Worm (Caenorhabditis elegans): ENCODE results near the gene atg-13.

Gene atg-13

DNA sequence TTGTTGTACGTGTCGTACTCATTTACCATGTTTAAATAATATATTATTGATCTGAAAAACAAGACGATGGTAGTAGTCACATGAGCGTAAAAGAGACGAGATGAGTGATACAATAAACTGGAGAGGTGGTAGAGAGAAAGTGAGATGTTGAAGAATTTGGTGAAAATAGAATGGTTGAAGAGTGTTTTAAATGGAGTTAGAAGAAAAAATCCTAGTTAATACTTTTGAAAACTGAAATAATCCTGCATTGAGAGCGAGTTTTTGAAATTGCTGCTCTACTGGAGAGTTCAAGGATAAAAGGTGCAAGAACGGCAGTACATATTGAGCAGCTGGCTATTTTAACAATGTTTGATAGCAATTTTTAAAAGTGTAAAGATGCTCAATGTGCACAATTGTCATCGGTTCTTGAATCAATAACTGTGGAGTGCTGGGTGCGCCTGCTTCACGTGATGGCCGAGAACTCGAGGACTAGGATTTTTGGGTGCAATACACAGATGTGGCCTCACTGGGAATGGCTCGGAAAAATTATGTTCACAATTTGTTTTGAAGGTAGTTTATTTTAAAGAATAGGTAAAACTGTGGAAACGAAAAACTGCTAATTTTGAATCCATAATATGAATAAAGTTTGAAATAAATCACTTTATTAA is at the start of gene atg-13:
Gene atg-13 (minus strand): TSS at position 51 of the 647 bp plus-strand sequence.
- no peak for TF ChIP-seq aly-2 (tag; optimal IDR thresholded peaks at IDR 0.05)
- TF ChIP-seq lin-14 (GFP tag; optimal IDR thresholded peaks at IDR 0.05) = peak; percentile 44
- no peak for TF ChIP-seq ceh-90 (tag; optimal IDR thresholded peaks at IDR 0.05)
- no peak for TF ChIP-seq fos-1 (tag; optimal IDR thresholded peaks at IDR 0.05)
- no peak for TF ChIP-seq fkh-10 (GFP tag; optimal IDR thresholded peaks at IDR 0.05)
- TF ChIP-seq unc-98 (GFP tag; IDR thresholded peaks at IDR 0.05) = no peak
- peak in 1 of 2 experiments; percentile 51 for TF ChIP-seq mdl-1 (tag; optimal IDR thresholded peaks at IDR 0.05)
- TF ChIP-seq elt-3 (tag; optimal IDR thresholded peaks at IDR 0.05) = no peak
- peak in 1 of 2 experiments; percentile 18 for TF ChIP-seq lin-35 (GFP tag; optimal IDR thresholded peaks at IDR 0.05)
- TF ChIP-seq tbx-2 (tag; optimal IDR thresholded peaks at IDR 0.05) = no peak
- no peak for TF ChIP-seq nhr-47 (tag; optimal IDR thresholded peaks at IDR 0.05)
- no peak for TF ChIP-seq ces-1 (GFP tag; optimal IDR thresholded peaks at IDR 0.05)
- no peak for TF ChIP-seq nhr-90 (tag; optimal IDR thresholded peaks at IDR 0.05; ENCODE audit: poor library complexity)
- TF ChIP-seq zag-1 (tag; optimal IDR thresholded peaks at IDR 0.05) = no peak
- TF ChIP-seq ceh-63 (GFP tag; optimal IDR thresholded peaks at IDR 0.05) = no peak
- TF ChIP-seq egl-13 (tag; optimal IDR thresholded peaks at IDR 0.05) = no peak
- TF ChIP-seq unc-62 (GFP tag; optimal IDR thresholded peaks at IDR 0.05) = no peak
- no peak for TF ChIP-seq skn-1 (tag; optimal IDR thresholded peaks at IDR 0.05)
- TF ChIP-seq rnt-1 (tag; optimal IDR thresholded peaks at IDR 0.05) = peak; percentile 2
- TF ChIP-seq swsn-7 (tag; optimal IDR thresholded peaks at IDR 0.05) = no peak
- no peak for TF ChIP-seq aha-1 (tag; optimal IDR thresholded peaks at IDR 0.05)
- TF ChIP-seq nhr-71 (tag; optimal IDR thresholded peaks at IDR 0.05) = peak; percentile 56
- 0 out of 2 replicates have a peak, but pooled peaks have one; percentile 7 for TF ChIP-seq nhr-19 (GFP tag; conservative IDR thresholded peaks at IDR 0.05)
- TF ChIP-seq grh-1 (GFP tag; IDR thresholded peaks at IDR 0.05) = no peak
- no peak for TF ChIP-seq xbp-1 (tag; optimal IDR thresholded peaks at IDR 0.05)
- no peak for TF ChIP-seq lin-39 (tag; optimal IDR thresholded peaks at IDR 0.05)
- TF ChIP-seq C34B4.2 (tag; optimal IDR thresholded peaks at IDR 0.05) = no peak
- no peak for TF ChIP-seq mab-9 (GFP tag; IDR thresholded peaks at IDR 0.05)
- no peak for TF ChIP-seq ets-5 (GFP tag; IDR thresholded peaks at IDR 0.05)
- no peak for TF ChIP-seq snpc-4 (tag; optimal IDR thresholded peaks at IDR 0.05)
- TF ChIP-seq C16A3.4 (tag; optimal IDR thresholded peaks at IDR 0.05) = no peak
- peak in 1 of 3 experiments; percentile 15 for TF ChIP-seq dpl-1 (GFP tag; optimal IDR thresholded peaks at IDR 0.05)
- TF ChIP-seq nhr-85 (tag) = no peak
- TF ChIP-seq sptf-1 (tag; optimal IDR thresholded peaks at IDR 0.05) = no peak
- no peak for TF ChIP-seq nhr-84 (tag; optimal IDR thresholded peaks at IDR 0.05)
- TF ChIP-seq blmp-1 (tag; optimal IDR thresholded peaks at IDR 0.05) = peak; percentile 23
- no peak for TF ChIP-seq nhr-11 (tag; optimal IDR thresholded peaks at IDR 0.05)
- TF ChIP-seq unc-86 (tag; optimal IDR thresholded peaks at IDR 0.05) = no peak
- peak; percentile 17 for TF ChIP-seq snu-23 (GFP tag; optimal IDR thresholded peaks at IDR 0.05)
- TF ChIP-seq lsy-2 (tag; optimal IDR thresholded peaks at IDR 0.05) = no peak
- no peak for TF ChIP-seq lir-3 (tag; optimal IDR thresholded peaks at IDR 0.05; ENCODE audit: poor library complexity)
- no peak for TF ChIP-seq dsc-1 (tag; optimal IDR thresholded peaks at IDR 0.05)
- TF ChIP-seq unc-130 (tag; optimal IDR thresholded peaks at IDR 0.05) = no peak
- TF ChIP-seq nhr-12 (tag; optimal IDR thresholded peaks at IDR 0.05) = no peak
- peak in 1 of 2 experiments; percentile 8 for TF ChIP-seq efl-1 (optimal IDR thresholded peaks at IDR 0.05)
- TF ChIP-seq efl-1 (GFP tag; optimal IDR thresholded peaks at IDR 0.05 in 1 of 2) = peak; percentile 6 to 73
- TF ChIP-seq vab-15 (tag; optimal IDR thresholded peaks at IDR 0.05) = no peak
- no peak for TF ChIP-seq pax-3 (tag; optimal IDR thresholded peaks at IDR 0.05)
- TF ChIP-seq mep-1 (tag; optimal IDR thresholded peaks at IDR 0.05) = peak; percentile 48
